Worm (Caenorhabditis elegans): ENCODE measurements around the gene C01G6.9.

DNA sequence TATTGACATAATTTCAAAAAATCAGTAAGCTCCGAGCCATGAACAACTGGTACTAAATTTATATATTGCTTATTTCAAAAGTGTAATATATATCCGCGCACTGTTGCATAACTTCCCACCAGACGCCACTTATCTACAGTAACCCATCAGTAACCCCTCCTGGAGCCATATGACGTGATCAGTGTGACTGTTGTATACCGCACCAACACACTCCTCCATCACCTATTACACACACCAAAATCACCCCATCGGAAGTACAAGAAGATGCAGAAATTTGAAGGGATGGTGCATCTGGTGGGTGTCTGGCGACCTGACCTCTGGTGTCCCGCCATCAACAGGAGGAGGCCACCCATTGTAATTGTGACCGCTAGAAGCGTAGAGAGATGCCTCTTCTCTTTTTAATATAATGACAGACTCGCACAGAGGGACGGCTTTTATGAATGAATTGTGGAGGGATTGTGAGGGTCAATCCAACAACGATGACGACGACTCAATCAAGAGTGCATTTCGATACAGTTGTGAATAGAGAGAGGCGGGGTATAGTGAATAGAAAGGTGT lies 32.7 kb downstream of the C01G6.9 start:
- TF ChIP-seq ztf-11 (tag; optimal IDR thresholded peaks at IDR 0.05) (no peak), pha-4 (tag; optimal IDR thresholded peaks at IDR 0.05) (no peak), elt-1 (tag; optimal IDR thresholded peaks at IDR 0.05) (no peak), eor-1 (tag; optimal IDR thresholded peaks at IDR 0.05) (no peak), fkh-10 (GFP tag; optimal IDR thresholded peaks at IDR 0.05) (no peak), nhr-25 (tag; optimal IDR thresholded peaks at IDR 0.05) (no peak), nhr-28 (tag; optimal IDR thresholded peaks at IDR 0.05) (no peak), fos-1 (tag; optimal IDR thresholded peaks at IDR 0.05) (no peak)

Measured in whole organism, L3 larva.